Worm (Caenorhabditis elegans): ENCODE measurements around the gene T28C6.3.

- TF ChIP-seq ama-1 (optimal IDR thresholded peaks at IDR 0.05) (no peak), F13C5.2 (tag; optimal IDR thresholded peaks at IDR 0.05) (no peak), hmbx-1 (tag; optimal IDR thresholded peaks at IDR 0.05) (no peak), aly-1 (tag; optimal IDR thresholded peaks at IDR 0.05) (no peak), sea-1 (GFP tag; conservative IDR thresholded peaks at IDR 0.05) (no peak), ets-7 (tag; optimal IDR thresholded peaks at IDR 0.05) (no peak), hnd-1 (tag; optimal IDR thresholded peaks at IDR 0.05) (no peak), B0310.2 (tag; optimal IDR thresholded peaks at IDR 0.05) (no peak), flt-1 (GFP tag; IDR thresholded peaks at IDR 0.05) (no peak), tbx-11 (GFP tag; IDR thresholded peaks at IDR 0.05) (no peak), pes-1 (GFP tag; IDR thresholded peaks at IDR 0.05) (no peak), tbx-37 (GFP tag; conservative IDR thresholded peaks at IDR 0.05) (no peak), hmg-4 (GFP tag; optimal IDR thresholded peaks at IDR 0.05) (no peak), tra-4 (tag; optimal IDR thresholded peaks at IDR 0.05) (no peak)
These were observed 33.5 kb upstream of the T28C6.3 start, which contains the start of gene C33D9.8 for ce11 chrIV:8786654-8787053.

All from whole organism, early embryonic.